Fruit fly (Drosophila melanogaster) whole organism, embryonic: ENCODE results near the gene Rnp4F.

Experiments
- Atf3 ChIP-seq: fragments of 200-800 bp; sonication (Bioruptor generic); optimal IDR thresholded peaks from 3 replicates; lab custom pipeline; 2016; ENCODE audit warnings: missing biosample characterization, missing genetic modification characterization
- CG1024 ChIP-seq: fragments of 200-800 bp; sonication (Bioruptor generic); IDR thresholded peaks from 2 replicates; pipeline ENCODE4 v1.3.6; 2022; ENCODE audit warnings: missing biosample characterization, missing genetic modification characterization
- CG10267 ChIP-seq: fragments of 200-800 bp; sonication (Bioruptor generic); optimal IDR thresholded peaks from 2 replicates; lab custom pipeline; 2018; ENCODE audit warnings: missing biosample characterization, mild to moderate bottlenecking, missing genetic modification characterization, moderate library complexity
- CG10543 ChIP-seq: fragments of 200-800 bp; sonication (Bioruptor generic); optimal IDR thresholded peaks from 3 replicates; lab custom pipeline; 2017; ENCODE audit warnings: missing biosample characterization, mild to moderate bottlenecking, missing genetic modification characterization, moderate library complexity
- CG10979 ChIP-seq: fragments of 200-800 bp; sonication (Bioruptor generic); optimal IDR thresholded peaks from 2 replicates; lab custom pipeline; 2018; ENCODE audit warnings: missing biosample characterization, mild to moderate bottlenecking, missing genetic modification characterization, moderate library complexity
- CG11456 ChIP-seq: fragments of 200-800 bp; sonication (Bioruptor generic); IDR thresholded peaks from 3 replicates; pipeline ENCODE4 v1.3.6; 2022; ENCODE audit warnings: missing biosample characterization, missing genetic modification characterization
- CG11504 ChIP-seq: fragments of 200-800 bp; sonication (Bioruptor generic); optimal IDR thresholded peaks from 3 replicates; lab custom pipeline; 2019; ENCODE audit warnings: missing biosample characterization, mild to moderate bottlenecking, missing genetic modification characterization, moderate library complexity
- CG14965 ChIP-seq: fragments of 200-800 bp; sonication (Bioruptor generic); optimal IDR thresholded peaks from 2 replicates; lab custom pipeline; 2016; ENCODE audit warnings: missing biosample characterization, missing genetic modification characterization, borderline replicate concordance
- CG17359 ChIP-seq: fragments of 200-800 bp; sonication (Bioruptor generic); optimal IDR thresholded peaks from 3 replicates; lab custom pipeline; 2018; ENCODE audit warnings: missing biosample characterization, mild to moderate bottlenecking, missing genetic modification characterization, moderate library complexity
- CG18599 ChIP-seq: fragments of 200-800 bp; sonication (Bioruptor generic); optimal IDR thresholded peaks from 3 replicates; lab custom pipeline; 2017; ENCODE audit warnings: missing biosample characterization, missing genetic modification characterization, mild to moderate bottlenecking, moderate library complexity, missing genetic modification reagents
- CG3065 ChIP-seq: fragments of 200-800 bp; sonication (Bioruptor generic); optimal IDR thresholded peaks from 2 replicates; lab custom pipeline; 2016; ENCODE audit warnings: missing biosample characterization, missing genetic modification characterization
- CG3838 ChIP-seq: fragments of 200-800 bp; sonication (Bioruptor generic); optimal IDR thresholded peaks from 3 replicates; lab custom pipeline; 2016; ENCODE audit warnings: missing biosample characterization, missing genetic modification characterization
- CG3995 ChIP-seq: fragments of 200-800 bp; sonication (Bioruptor generic); optimal IDR thresholded peaks from 3 replicates; lab custom pipeline; 2016; ENCODE audit warnings: missing biosample characterization, missing genetic modification characterization
- CG4282 ChIP-seq: fragments of 200-800 bp; sonication (Bioruptor generic); optimal IDR thresholded peaks from 2 replicates; lab custom pipeline; 2016; ENCODE audit warnings: missing biosample characterization, missing genetic modification characterization
- CG4404 ChIP-seq: fragments of 200-800 bp; sonication (Bioruptor generic); IDR thresholded peaks from 2 replicates; pipeline ENCODE4 v1.3.6; 2022; ENCODE audit warnings: missing biosample characterization, missing genetic modification characterization
- CG5180 ChIP-seq: fragments of 200-800 bp; sonication (Bioruptor generic); optimal IDR thresholded peaks from 3 replicates; lab custom pipeline; 2017; ENCODE audit warnings: missing biosample characterization, missing genetic modification characterization, mild to moderate bottlenecking, moderate library complexity, missing genetic modification reagents
- CG6765 ChIP-seq: fragments of 200-800 bp; sonication (Bioruptor generic); optimal IDR thresholded peaks from 3 replicates; lab custom pipeline; 2017; ENCODE audit warnings: missing biosample characterization, mild to moderate bottlenecking, missing genetic modification characterization
- Deaf1 ChIP-seq: fragments of 200-800 bp; optimal IDR thresholded peaks from 3 replicates; lab custom pipeline; 2019; ENCODE audit warnings: missing biosample characterization, mild to moderate bottlenecking, missing genetic modification characterization, moderate library complexity
- Dfd ChIP-seq, 2 experiments: fragments of >200 bp; optimal IDR thresholded peaks; 2 replicates each; lab custom pipeline; 2017; ENCODE audit warnings: missing biosample characterization in 2 of 2, missing genetic modification characterization in 2 of 2
- E2f1 ChIP-seq: fragments of 200-800 bp; sonication (Bioruptor generic); IDR thresholded peaks from 2 replicates; pipeline ENCODE4 v1.3.6; 2022; ENCODE audit warnings: missing biosample characterization, missing genetic modification characterization
- ERR ChIP-seq: fragments of 200-800 bp; sonication (Bioruptor generic); optimal IDR thresholded peaks from 2 replicates; lab custom pipeline; 2016; ENCODE audit warnings: missing biosample characterization, missing genetic modification characterization
- Fer1 ChIP-seq: fragments of 200-800 bp; sonication (Bioruptor generic); optimal IDR thresholded peaks from 2 replicates; lab custom pipeline; 2017; ENCODE audit warnings: missing biosample characterization, mild to moderate bottlenecking, missing genetic modification characterization
- GATAe ChIP-seq: fragments of 200-800 bp; sonication (Bioruptor generic); conservative IDR thresholded peaks from 2 replicates; pipeline ENCODE4 v1.3.6; 2022; ENCODE audit warnings: missing biosample characterization, missing genetic modification characterization
- Gug ChIP-seq: fragments of 200-800 bp; sonication (Bioruptor generic); IDR thresholded peaks from 4 replicates; pipeline ENCODE4 v1.3.6; 2022; ENCODE audit warnings: missing biosample characterization, missing genetic modification characterization
- HmgZ ChIP-seq: fragments of 200-800 bp; sonication (Bioruptor generic); optimal IDR thresholded peaks from 2 replicates; lab custom pipeline; 2018; ENCODE audit warnings: missing biosample characterization, mild to moderate bottlenecking, missing genetic modification characterization
- Lhr ChIP-seq: fragments of 200-800 bp; sonication (Bioruptor generic); optimal IDR thresholded peaks from 3 replicates; lab custom pipeline; 2017; ENCODE audit warnings: mild to moderate bottlenecking, missing biosample characterization, missing genetic modification reagents, missing genetic modification characterization
- Lpt ChIP-seq: fragments of >200 bp; optimal IDR thresholded peaks from 2 replicates; lab custom pipeline; 2018; ENCODE audit warnings: missing biosample characterization, missing genetic modification characterization
- MESR4 ChIP-seq: fragments of 200-800 bp; sonication (Bioruptor generic); optimal IDR thresholded peaks from 2 replicates; lab custom pipeline; 2018; ENCODE audit warnings: missing biosample characterization, mild to moderate bottlenecking, missing genetic modification characterization, moderate library complexity
- Med ChIP-seq: fragments of 200-800 bp; sonication (Bioruptor generic); peaks from one replicate; lab custom pipeline; 2016; ENCODE audit warnings: missing biosample characterization, missing genetic modification characterization, mild to moderate bottlenecking, inconsistent platforms, moderate library complexity
- Meics ChIP-seq: fragments of 200-800 bp; sonication (Bioruptor generic); optimal IDR thresholded peaks from 2 replicates; lab custom pipeline; 2017; ENCODE audit warnings: missing biosample characterization, mild to moderate bottlenecking, missing genetic modification characterization
- Poxn ChIP-seq: fragments of 200-800 bp; sonication (Bioruptor generic); IDR thresholded peaks from 2 replicates; pipeline ENCODE4 v1.3.6; 2022; ENCODE audit warnings: missing biosample characterization, missing genetic modification characterization
- ab ChIP-seq: fragments of 200-800 bp; sonication (Bioruptor generic); optimal IDR thresholded peaks from 2 replicates; lab custom pipeline; 2016; ENCODE audit warnings: missing biosample characterization, missing genetic modification characterization
- bcd ChIP-seq: fragments of 200-800 bp; sonication (Bioruptor generic); optimal IDR thresholded peaks from 2 replicates; lab custom pipeline; 2017; ENCODE audit warnings: missing biosample characterization, mild to moderate bottlenecking, missing genetic modification characterization
- bigmax ChIP-seq: fragments of 200-800 bp; sonication (Bioruptor generic); optimal IDR thresholded peaks from 2 replicates; lab custom pipeline; 2018; ENCODE audit warnings: missing biosample characterization, mild to moderate bottlenecking, missing genetic modification characterization
- chm ChIP-seq: fragments of 200-800 bp; sonication (Bioruptor generic); IDR thresholded peaks from 2 replicates; pipeline ENCODE4 v1.3.6; 2022; ENCODE audit warnings: missing biosample characterization, missing genetic modification characterization
- chn ChIP-seq: fragments of 200-800 bp; sonication (Bioruptor generic); optimal IDR thresholded peaks from 2 replicates; lab custom pipeline; 2016; ENCODE audit warnings: missing biosample characterization, missing genetic modification characterization
- emc ChIP-seq: fragments of 200-800 bp; sonication (Bioruptor generic); optimal IDR thresholded peaks from 2 replicates; lab custom pipeline; 2016; ENCODE audit warnings: missing biosample characterization, missing genetic modification characterization
- ems ChIP-seq: fragments of 200-800 bp; sonication (Bioruptor generic); optimal IDR thresholded peaks from 3 replicates; lab custom pipeline; 2016; ENCODE audit warnings: missing biosample characterization, missing genetic modification characterization
- esg ChIP-seq: fragments of 200-800 bp; sonication (Bioruptor generic); conservative IDR thresholded peaks from 2 replicates; pipeline ENCODE4 v1.3.6; 2022; ENCODE audit warnings: missing biosample characterization, missing genetic modification characterization
- ewg ChIP-seq: fragments of 200-800 bp; sonication (Bioruptor generic); optimal IDR thresholded peaks from 3 replicates; lab custom pipeline; 2017; ENCODE audit warnings: mild to moderate bottlenecking, missing biosample characterization, missing genetic modification reagents, missing genetic modification characterization
- gfzf ChIP-seq: fragments of 200-800 bp; sonication (Bioruptor generic); optimal IDR thresholded peaks from 2 replicates; lab custom pipeline; 2016; ENCODE audit warnings: missing biosample characterization, mild to moderate bottlenecking, missing genetic modification characterization, moderate library complexity
- her ChIP-seq: fragments of 200-800 bp; sonication (Bioruptor generic); optimal IDR thresholded peaks from 2 replicates; lab custom pipeline; 2016; ENCODE audit warnings: missing biosample characterization, missing genetic modification characterization
- jumu ChIP-seq: fragments of 200-800 bp; sonication (Bioruptor generic); optimal IDR thresholded peaks from 3 replicates; lab custom pipeline; 2016; ENCODE audit warnings: missing biosample characterization, missing genetic modification characterization
- klu ChIP-seq: fragments of 200-800 bp; sonication (Bioruptor generic); IDR thresholded peaks from 2 replicates; pipeline ENCODE4 v1.3.6; 2022; ENCODE audit warnings: missing biosample characterization, missing genetic modification characterization
- lab ChIP-seq: fragments of 200-800 bp; sonication (Bioruptor generic); optimal IDR thresholded peaks from 3 replicates; lab custom pipeline; 2017; ENCODE audit warnings: missing biosample characterization, missing genetic modification characterization, mild to moderate bottlenecking, moderate library complexity, missing genetic modification reagents
- seq ChIP-seq: fragments of 200-800 bp; sonication (Bioruptor generic); IDR thresholded peaks from 2 replicates; pipeline ENCODE4 v1.3.6; 2022; ENCODE audit warnings: missing biosample characterization, missing genetic modification characterization
- slbo ChIP-seq: fragments of 200-800 bp; sonication (Bioruptor generic); IDR thresholded peaks from 2 replicates; pipeline ENCODE4 v1.3.6; 2022; ENCODE audit warnings: missing biosample characterization, missing genetic modification characterization
- sqz ChIP-seq: fragments of 200-800 bp; sonication (Bioruptor generic); optimal IDR thresholded peaks from 3 replicates; lab custom pipeline; 2018; ENCODE audit warnings: missing biosample characterization, mild to moderate bottlenecking, missing genetic modification characterization
- ssp ChIP-seq: fragments of 200-800 bp; sonication (Bioruptor generic); IDR thresholded peaks from 2 replicates; pipeline ENCODE4 v1.3.6; 2022; ENCODE audit warnings: missing biosample characterization, missing genetic modification characterization
- trh ChIP-seq: fragments of 200-800 bp; sonication (Bioruptor generic); optimal IDR thresholded peaks from 2 replicates; lab custom pipeline; 2016; ENCODE audit warnings: missing biosample characterization, missing genetic modification characterization
- wdn ChIP-seq: fragments of 200-800 bp; sonication (Bioruptor generic); IDR thresholded peaks from 2 replicates; pipeline ENCODE4 v1.3.6; 2022; ENCODE audit warnings: missing biosample characterization, missing genetic modification characterization

Gene Rnp4F

DNA sequence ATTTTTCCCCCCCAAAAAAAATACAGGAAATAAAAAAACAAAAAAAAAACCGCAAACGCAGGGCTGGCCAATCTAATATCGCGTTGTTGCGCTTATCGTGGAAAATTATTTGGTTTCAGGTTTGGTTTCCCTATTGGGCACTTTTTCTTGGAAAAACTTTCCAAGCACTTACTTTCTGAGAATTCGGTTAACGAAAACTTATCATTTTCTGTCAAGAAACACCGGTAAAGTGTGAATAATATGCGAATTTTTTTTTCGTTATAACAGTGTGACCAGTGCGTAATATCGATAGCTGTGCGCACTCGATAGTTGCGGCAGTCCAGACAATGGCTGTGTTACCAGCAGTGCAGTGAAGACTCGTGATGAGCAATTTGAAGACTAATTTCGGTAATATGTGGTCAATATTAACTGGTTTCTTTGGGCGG is at the start of gene Rnp4F:
Gene Rnp4F, minus strand, starts transcription at position 238 of the 425 bp plus-strand sequence.
- TF ChIP-seq Atf3 (GFP tag; lab: Kevin White, UChicago) (peak; percentile 57), Lhr (peak; percentile 65), esg (peak; percentile 63), trh (GFP tag; lab: Kevin White, UChicago) (peak; percentile 49), bcd (peak; percentile 73), ewg (GFP tag; lab: Kevin White, UChicago) (peak; percentile 43), CG18599 (GFP tag; lab: Kevin White, UChicago) (no peak), chm (GFP tag; lab: Robert Waterston, UW) (no peak), CG10267 (tag; lab: Kevin White, UChicago) (peak; percentile 30), Med (peak; percentile 90), CG11504 (tag; lab: Kevin White, UChicago) (no peak), E2f1 (GFP tag; lab: Robert Waterston, UW) (peak; percentile 79), CG3995 (GFP tag; lab: Kevin White, UChicago) (peak; percentile 66), CG4404 (GFP tag; lab: Robert Waterston, UW) (peak; percentile 73), chn (GFP tag; lab: Kevin White, UChicago) (peak; percentile 61), Deaf1 (tag; lab: Kevin White, UChicago) (no peak), CG6765 (GFP tag; lab: Kevin White, UChicago) (no peak), ab (GFP tag; lab: Kevin White, UChicago) (peak; percentile 53), slbo (GFP tag; lab: Robert Waterston, UW) (peak; percentile 86), CG10979 (tag; lab: Kevin White, UChicago) (no peak), sqz (GFP tag; lab: Kevin White, UChicago) (peak; percentile 99), ssp (peak; percentile 97), bigmax (GFP tag; lab: Kevin White, UChicago) (no peak), CG14965 (GFP tag; lab: Kevin White, UChicago) (no peak), Meics (GFP tag; lab: Kevin White, UChicago) (peak; percentile 66), jumu (GFP tag; lab: Kevin White, UChicago) (peak; percentile 65), CG10543 (GFP tag; lab: Kevin White, UChicago) (peak; percentile 74), Poxn (GFP tag; lab: Robert Waterston, UW) (peak; percentile 27; the same call in 1 of the 2 replicates), HmgZ (tag; lab: Kevin White, UChicago) (peak; percentile 73), Fer1 (GFP tag; lab: Kevin White, UChicago) (peak; percentile 65), gfzf (GFP tag; lab: Kevin White, UChicago) (peak; percentile 65), CG11456 (GFP tag; lab: Robert Waterston, UW) (peak; percentile 80; the same call in 2 of the 3 replicates), Dfd (GFP tag; optimal IDR thresholded peaks at IDR 0.05; lab: Kevin White, UChicago) (peak in 1 of 2 experiments; percentile 15), CG3838 (no peak), Gug (peak; percentile 85; the same call in 2 of the 4 replicates), CG5180 (GFP tag; lab: Kevin White, UChicago) (no peak), CG3065 (GFP tag; lab: Kevin White, UChicago) (peak; percentile 26), GATAe (GFP tag; lab: Robert Waterston, UW) (no peak), wdn (GFP tag; lab: Robert Waterston, UW) (no peak; the same call in 1 of the 2 replicates), CG4282 (GFP tag; lab: Kevin White, UChicago) (no peak), klu (GFP tag; lab: Robert Waterston, UW) (peak; percentile 39; the same call in 1 of the 2 replicates), CG17359 (tag; lab: Kevin White, UChicago) (peak; percentile 64), her (peak; percentile 70), lab (GFP tag; lab: Kevin White, UChicago) (no peak), ERR (GFP tag; lab: Kevin White, UChicago) (peak; percentile 39), ems (peak; percentile 58), seq (GFP tag; lab: Robert Waterston, UW) (no peak), Lpt (GFP tag; lab: Kevin White, UChicago) (no peak), CG1024 (GFP tag; lab: Robert Waterston, UW) (peak; percentile 75), MESR4 (GFP tag; lab: Kevin White, UChicago) (peak; percentile 24), emc (peak; percentile 67)
